Fruit fly (Drosophila melanogaster): ENCODE data around the gene CG14684.

The CG14684 gene

dm6 chr3R:10664942-10665341, 41.8 kb upstream of the CG14684 start (continued):
- no peak for TF ChIP-seq CG9705 (GFP tag; optimal IDR thresholded peaks at IDR 0.05)
- no peak for TF ChIP-seq sv (GFP tag; optimal IDR thresholded peaks at IDR 0.05)
- no peak for TF ChIP-seq brk (GFP tag; optimal IDR thresholded peaks at IDR 0.05)
- no peak for TF ChIP-seq Myc (optimal IDR thresholded peaks at IDR 0.05)
- no peak for TF ChIP-seq dl (GFP tag; optimal IDR thresholded peaks at IDR 0.05; ENCODE audit: insufficient read depth in 1 of 2, partially characterized antibody in 2 of 2)

dm6 chr3R:10667964-10668363, 38.8 kb upstream of the CG14684 start:
- TF ChIP-seq usp (GFP tag; optimal IDR thresholded peaks at IDR 0.05) (no peak), sv (GFP tag; optimal IDR thresholded peaks at IDR 0.05) (no peak)

- TF ChIP-seq pan (optimal IDR thresholded peaks at IDR 0.05) (no peak), psq (GFP tag; optimal IDR thresholded peaks at IDR 0.05) (peak; percentile 4), fru (GFP tag; optimal IDR thresholded peaks at IDR 0.05) (peak; percentile 53), CrebA (GFP tag; optimal IDR thresholded peaks at IDR 0.05; ENCODE audit: borderline replicate concordance) (no peak), h (GFP tag; optimal IDR thresholded peaks at IDR 0.05) (peak; percentile 65), foxo (GFP tag; optimal IDR thresholded peaks at IDR 0.05) (peak in 1 of 2 experiments; percentile 48), woc (GFP tag; optimal IDR thresholded peaks at IDR 0.05) (peak; percentile 5), Vsx2 (GFP tag; optimal IDR thresholded peaks at IDR 0.05; ENCODE audit: partially characterized antibody) (no peak), Jra (GFP tag; optimal IDR thresholded peaks at IDR 0.05) (no peak), usp (GFP tag; optimal IDR thresholded peaks at IDR 0.05) (no peak), rgr (GFP tag; optimal IDR thresholded peaks at IDR 0.05) (peak; percentile 41), Sp1 (GFP tag; optimal IDR thresholded peaks at IDR 0.05) (peak; percentile 42), sv (GFP tag; optimal IDR thresholded peaks at IDR 0.05) (no peak), ey (GFP tag; optimal IDR thresholded peaks at IDR 0.05) (peak; percentile 44), HLH106 (tag; optimal IDR thresholded peaks at IDR 0.05) (peak; percentile 65), OdsH (GFP tag; optimal IDR thresholded peaks at IDR 0.05) (peak; percentile 12), Rel (GFP tag; optimal IDR thresholded peaks at IDR 0.05) (no peak), Rel (tag; optimal IDR thresholded peaks at IDR 0.05) (no peak), Myc (optimal IDR thresholded peaks at IDR 0.05) (no peak)
These were observed 36.8 kb upstream of the CG14684 start for dm6 chr3R:10669950-10670349.

DNA sequence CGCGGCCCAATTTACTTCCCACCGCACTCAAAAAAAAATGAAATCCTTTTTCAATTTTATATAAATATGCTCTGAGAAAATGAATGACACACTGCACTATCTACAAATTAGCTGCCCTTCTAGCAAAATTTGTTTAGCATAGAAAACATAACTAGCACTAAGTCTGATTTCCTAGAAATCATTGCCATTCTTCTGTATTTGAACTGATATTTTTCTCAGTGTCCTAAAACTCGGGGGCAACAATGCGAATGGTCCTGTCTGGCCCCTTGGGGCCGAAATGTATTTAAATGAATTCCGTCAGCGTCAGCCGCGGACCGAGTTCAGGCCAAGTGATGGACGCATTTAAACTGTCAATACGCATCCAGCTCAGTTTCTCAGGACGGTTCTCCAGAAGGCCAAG, 34.1 kb upstream of the CG14684 start:
- TF ChIP-seq woc (GFP tag; optimal IDR thresholded peaks at IDR 0.05), result no peak
- TF ChIP-seq Hr78 (GFP tag; optimal IDR thresholded peaks at IDR 0.05), result no peak
- TF ChIP-seq dmrt93B (GFP tag; optimal IDR thresholded peaks at IDR 0.05), result no peak
- TF ChIP-seq OdsH (GFP tag; optimal IDR thresholded peaks at IDR 0.05), result no peak
- TF ChIP-seq CG9705 (GFP tag; optimal IDR thresholded peaks at IDR 0.05), result no peak
- no peak for TF ChIP-seq Vsx2 (GFP tag; optimal IDR thresholded peaks at IDR 0.05; ENCODE audit: partially characterized antibody)
- TF ChIP-seq usp (GFP tag; optimal IDR thresholded peaks at IDR 0.05), result no peak
- TF ChIP-seq Hr83 (GFP tag; optimal IDR thresholded peaks at IDR 0.05; ENCODE audit: poor library complexity, severe bottlenecking), result no peak
- no peak for TF ChIP-seq Myc (optimal IDR thresholded peaks at IDR 0.05)
- no peak for TF ChIP-seq h (GFP tag; optimal IDR thresholded peaks at IDR 0.05)
- TF ChIP-seq dl (GFP tag; optimal IDR thresholded peaks at IDR 0.05; ENCODE audit: insufficient read depth in 1 of 2, partially characterized antibody in 2 of 2), result no peak
- peak; percentile 16 for TF ChIP-seq fru (GFP tag; optimal IDR thresholded peaks at IDR 0.05)
- TF ChIP-seq tai (GFP tag; optimal IDR thresholded peaks at IDR 0.05), result no peak
- TF ChIP-seq pan (optimal IDR thresholded peaks at IDR 0.05), result no peak
- no peak for TF ChIP-seq Sp1 (GFP tag; optimal IDR thresholded peaks at IDR 0.05)
- no peak for TF ChIP-seq Dif (GFP tag; optimal IDR thresholded peaks at IDR 0.05; ENCODE audit: partially characterized antibody)
- TF ChIP-seq Hnf4 (GFP tag; optimal IDR thresholded peaks at IDR 0.05), result no peak
- no peak for TF ChIP-seq sage (GFP tag; optimal IDR thresholded peaks at IDR 0.05)
- no peak for TF ChIP-seq br (GFP tag; optimal IDR thresholded peaks at IDR 0.05)
- TF ChIP-seq CrebA (GFP tag; optimal IDR thresholded peaks at IDR 0.05; ENCODE audit: borderline replicate concordance), result no peak
- no peak for TF ChIP-seq HLH106 (tag; optimal IDR thresholded peaks at IDR 0.05)
- TF ChIP-seq jim (GFP tag; optimal IDR thresholded peaks at IDR 0.05), result no peak
- TF ChIP-seq ey (GFP tag; optimal IDR thresholded peaks at IDR 0.05), result peak; percentile 8
- peak in 1 of 2 experiments; percentile 23 for TF ChIP-seq foxo (GFP tag; optimal IDR thresholded peaks at IDR 0.05)
- no peak for TF ChIP-seq Abd-B (GFP tag; optimal IDR thresholded peaks at IDR 0.05)

DNA sequence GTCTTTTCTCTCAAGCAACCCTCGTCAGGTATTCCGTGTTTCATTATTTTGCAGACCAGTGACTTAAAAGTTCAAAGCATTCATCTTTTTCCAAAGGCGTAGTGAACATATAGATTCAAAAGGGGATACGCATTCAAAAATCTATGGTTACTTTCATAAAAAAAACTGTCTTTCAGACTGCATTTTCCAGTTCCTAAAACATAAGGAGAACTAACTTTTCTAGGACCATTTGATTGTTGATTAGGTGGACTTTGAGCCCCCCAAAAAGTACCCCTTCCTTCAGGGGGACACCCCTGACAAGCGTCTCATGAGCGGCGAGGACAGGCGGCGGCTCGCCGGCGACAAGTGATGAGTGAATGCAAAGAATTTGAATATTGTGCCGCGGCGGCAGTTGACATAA, 33.2 kb upstream of the CG14684 start:
- TF ChIP-seq sv (GFP tag; optimal IDR thresholded peaks at IDR 0.05), result no peak
- peak; percentile 32 for TF ChIP-seq Sp1 (GFP tag; optimal IDR thresholded peaks at IDR 0.05)
- no peak for TF ChIP-seq Mio (GFP tag; optimal IDR thresholded peaks at IDR 0.05)
- TF ChIP-seq Hr78 (GFP tag; optimal IDR thresholded peaks at IDR 0.05), result no peak
- peak; percentile 13 for TF ChIP-seq rgr (GFP tag; optimal IDR thresholded peaks at IDR 0.05)
- TF ChIP-seq jim (GFP tag; optimal IDR thresholded peaks at IDR 0.05), result no peak
- TF ChIP-seq HLH106 (tag; optimal IDR thresholded peaks at IDR 0.05), result peak; percentile 44
- peak in 1 of 2 experiments; percentile 45 for TF ChIP-seq foxo (GFP tag; optimal IDR thresholded peaks at IDR 0.05)
- peak; percentile 33 for TF ChIP-seq OdsH (GFP tag; optimal IDR thresholded peaks at IDR 0.05)
- TF ChIP-seq Myc (optimal IDR thresholded peaks at IDR 0.05), result no peak
- no peak for TF ChIP-seq Vsx2 (GFP tag; optimal IDR thresholded peaks at IDR 0.05; ENCODE audit: partially characterized antibody)
- no peak for TF ChIP-seq Dif (GFP tag; optimal IDR thresholded peaks at IDR 0.05; ENCODE audit: partially characterized antibody)
- TF ChIP-seq Hnf4 (GFP tag; optimal IDR thresholded peaks at IDR 0.05), result peak; percentile 6
- TF ChIP-seq Rel (GFP tag; optimal IDR thresholded peaks at IDR 0.05), result no peak
- no peak for TF ChIP-seq Rel (tag; optimal IDR thresholded peaks at IDR 0.05)
- no peak for TF ChIP-seq GATAd (GFP tag; optimal IDR thresholded peaks at IDR 0.05)
- TF ChIP-seq N (GFP tag; optimal IDR thresholded peaks at IDR 0.05), result no peak
- TF ChIP-seq Dfd (GFP tag; optimal IDR thresholded peaks at IDR 0.05), result no peak
- TF ChIP-seq dl (GFP tag; optimal IDR thresholded peaks at IDR 0.05; ENCODE audit: insufficient read depth in 1 of 2, partially characterized antibody in 2 of 2), result no peak
- no peak for TF ChIP-seq Jra (GFP tag; optimal IDR thresholded peaks at IDR 0.05)
- no peak for TF ChIP-seq CG9705 (GFP tag; optimal IDR thresholded peaks at IDR 0.05)
- TF ChIP-seq psq (GFP tag; optimal IDR thresholded peaks at IDR 0.05), result no peak
- TF ChIP-seq br (GFP tag; optimal IDR thresholded peaks at IDR 0.05), result peak; percentile 4
- no peak for TF ChIP-seq pan (optimal IDR thresholded peaks at IDR 0.05)
- no peak for TF ChIP-seq Abd-B (GFP tag; optimal IDR thresholded peaks at IDR 0.05)
- no peak for TF ChIP-seq sage (GFP tag; optimal IDR thresholded peaks at IDR 0.05)
- peak; percentile 56 for TF ChIP-seq ey (GFP tag; optimal IDR thresholded peaks at IDR 0.05)
- no peak for TF ChIP-seq dsf (GFP tag; optimal IDR thresholded peaks at IDR 0.05; ENCODE audit: borderline replicate concordance)

Data from whole organism, wandering third instar larva.